Worm (Caenorhabditis elegans): Measurements from ENCODE around the gene ampd-1.
A peak's percentile ranks its signal among the peaks of the same experiment; 100 is the strongest.

The ampd-1 gene

DNA sequence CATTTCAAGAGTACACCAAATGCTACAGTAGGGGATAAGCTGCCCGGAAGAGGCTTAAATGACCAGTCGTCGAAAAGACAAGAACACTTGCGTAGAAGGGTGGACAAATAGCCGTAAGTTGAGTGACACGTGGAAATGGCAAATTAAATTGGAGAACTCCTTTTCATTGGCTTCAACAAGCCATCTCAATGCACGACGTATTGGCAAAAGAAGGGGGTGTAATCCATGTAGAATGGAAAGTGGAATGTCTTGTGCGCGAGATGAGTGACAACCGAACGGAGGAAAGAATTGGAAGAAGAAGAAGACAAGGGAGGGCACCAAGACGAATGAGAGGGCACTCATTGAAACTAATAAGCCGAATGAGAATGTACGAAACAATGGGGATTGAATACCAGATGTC lies 25.5 kb downstream of the ampd-1 start:
- TF ChIP-seq ceh-31 (tag; optimal IDR thresholded peaks at IDR 0.05) (peak; percentile 38), hlh-13 (GFP tag; optimal IDR thresholded peaks at IDR 0.05) (no peak), unc-55 (GFP tag; optimal IDR thresholded peaks at IDR 0.05) (peak; percentile 63), ceh-9 (tag; optimal IDR thresholded peaks at IDR 0.05) (no peak), unc-42 (tag; optimal IDR thresholded peaks at IDR 0.05) (peak; percentile 36)

DNA sequence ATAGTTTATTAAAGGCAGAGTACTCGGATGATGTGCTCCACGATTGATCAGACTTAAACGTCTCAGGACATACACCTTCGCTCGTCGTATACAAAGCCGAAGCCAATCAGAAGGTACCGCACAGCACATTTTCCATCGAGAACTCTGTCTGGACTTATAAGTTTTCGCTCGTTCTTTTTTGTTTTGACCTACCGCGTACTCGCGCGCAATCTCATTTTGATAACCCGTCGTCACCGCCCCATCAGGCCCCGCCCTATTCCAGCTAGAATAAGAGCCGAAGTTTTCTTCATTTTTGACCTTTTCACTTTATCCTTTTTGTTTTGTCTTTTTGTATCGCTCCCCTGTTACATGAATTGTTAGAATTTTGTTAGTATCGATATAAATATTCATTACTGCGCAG lies 26.5 kb downstream of the ampd-1 start, which contains the start of gene EGAP2.2:
Gene EGAP2.2 (plus strand): TSS at position 301 of the 400 bp plus-strand sequence.
- TF ChIP-seq sox-2 (GFP tag; IDR thresholded peaks at IDR 0.05), result no peak
- TF ChIP-seq pha-2 (tag; optimal IDR thresholded peaks at IDR 0.05), result no peak
- TF ChIP-seq ceh-30 (tag; optimal IDR thresholded peaks at IDR 0.05), result no peak
- TF ChIP-seq nfya-1 (tag; optimal IDR thresholded peaks at IDR 0.05), result no peak
- TF ChIP-seq odd-2 (tag; optimal IDR thresholded peaks at IDR 0.05), result no peak
- TF ChIP-seq elt-2 (tag; optimal IDR thresholded peaks at IDR 0.05), result no peak
- TF ChIP-seq pag-3 (tag; optimal IDR thresholded peaks at IDR 0.05; ENCODE audit: borderline replicate concordance), result no peak
- TF ChIP-seq ztf-16 (tag; optimal IDR thresholded peaks at IDR 0.05), result no peak

DNA sequence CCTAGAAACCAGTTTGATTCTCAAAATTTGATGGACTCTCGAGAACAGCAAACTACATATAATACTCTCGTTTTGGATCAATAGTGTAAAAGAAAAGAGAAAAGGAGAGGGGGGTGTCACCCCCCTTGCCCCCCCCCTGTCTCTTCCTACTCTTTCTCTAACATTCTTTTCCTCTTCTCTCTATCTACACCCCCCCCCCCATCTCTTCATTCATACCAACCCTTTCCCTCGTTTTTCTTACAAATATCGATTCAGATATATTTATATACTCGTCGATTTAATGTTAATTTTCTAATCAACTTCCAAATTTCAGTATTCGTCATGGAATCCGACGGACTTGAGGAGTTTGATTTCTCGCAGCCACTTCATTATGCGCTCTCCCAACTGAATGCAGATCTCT lies 28.0 kb downstream of the ampd-1 start, which contains the start of gene EGAP2.1:
Gene EGAP2.1 (plus strand): TSS at position 301 of the 400 bp plus-strand sequence.
- TF ChIP-seq ref-2 (tag; optimal IDR thresholded peaks at IDR 0.05) (no peak), hlh-13 (GFP tag; optimal IDR thresholded peaks at IDR 0.05) (no peak), gmeb-2 (tag; optimal IDR thresholded peaks at IDR 0.05) (no peak), hlh-15 (tag; optimal IDR thresholded peaks at IDR 0.05) (no peak), unc-86 (tag; optimal IDR thresholded peaks at IDR 0.05) (no peak), ceh-24 (tag; optimal IDR thresholded peaks at IDR 0.05) (no peak)

DNA sequence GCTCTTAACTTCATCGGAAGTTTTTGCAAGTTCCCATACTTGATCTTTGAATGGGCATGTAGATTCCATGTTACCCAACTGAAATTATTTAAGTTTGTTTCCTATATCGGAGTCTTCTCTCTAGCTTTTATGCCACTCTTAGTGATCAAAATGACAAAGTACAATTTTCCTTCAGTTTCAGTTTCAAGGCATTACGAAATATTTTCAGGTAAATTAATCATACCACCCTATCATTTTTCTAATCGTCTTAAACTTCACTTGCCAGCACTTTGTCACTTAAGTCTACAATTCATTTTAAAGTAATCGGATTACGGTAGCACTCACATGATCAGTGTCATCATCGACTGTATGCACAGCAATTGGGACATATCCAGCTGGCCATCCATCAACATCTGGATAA lies 31.6 kb downstream of the ampd-1 start:
- TF ChIP-seq ceh-22 (tag; optimal IDR thresholded peaks at IDR 0.05) (no peak), ceh-48 (tag; optimal IDR thresholded peaks at IDR 0.05) (no peak), elt-2 (tag; optimal IDR thresholded peaks at IDR 0.05) (no peak), ttx-3 (tag; optimal IDR thresholded peaks at IDR 0.05) (no peak), nfya-1 (tag; optimal IDR thresholded peaks at IDR 0.05) (no peak), fax-1 (tag; optimal IDR thresholded peaks at IDR 0.05) (no peak), pqm-1 (tag; optimal IDR thresholded peaks at IDR 0.05) (no peak), hlh-8 (tag; optimal IDR thresholded peaks at IDR 0.05) (no peak), tbx-2 (tag; optimal IDR thresholded peaks at IDR 0.05) (no peak), ztf-16 (tag; optimal IDR thresholded peaks at IDR 0.05) (no peak), pax-1 (tag; optimal IDR thresholded peaks at IDR 0.05) (no peak), unc-3 (GFP tag; conservative IDR thresholded peaks at IDR 0.05) (no peak), unc-3 (tag; optimal IDR thresholded peaks at IDR 0.05) (no peak), syd-9 (tag; optimal IDR thresholded peaks at IDR 0.05) (no peak), dmd-4 (tag; optimal IDR thresholded peaks at IDR 0.05; ENCODE audit: borderline replicate concordance) (no peak), hlh-30 (tag; optimal IDR thresholded peaks at IDR 0.05; ENCODE audit: insufficient read depth) (no peak)

DNA sequence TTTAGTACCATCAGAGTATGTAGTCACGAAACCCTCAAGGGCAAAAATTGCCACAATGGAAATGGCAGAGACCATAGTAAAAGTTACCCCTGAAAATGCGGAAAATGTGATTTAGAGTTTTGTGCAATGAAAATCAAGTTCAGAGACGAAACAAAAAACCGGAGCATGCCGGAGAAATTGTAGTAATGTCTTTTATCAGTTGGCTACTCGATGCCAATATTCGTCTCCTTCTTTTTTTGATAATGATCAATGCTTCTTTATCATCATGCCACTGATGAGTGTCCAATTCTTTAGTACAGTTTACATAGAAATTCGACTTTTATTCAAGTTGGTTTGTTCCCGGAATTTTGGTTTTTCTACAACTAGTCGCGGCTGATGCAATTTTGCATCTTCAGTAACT lies 32.6 kb downstream of the ampd-1 start, which contains the start of gene pho-1:
Gene pho-1 (minus strand): TSS at position 89 of the 400 bp plus-strand sequence.
- TF ChIP-seq C38D4.7 (GFP tag; optimal IDR thresholded peaks at IDR 0.05), result no peak
- TF ChIP-seq Y22D7AL.16 (tag; optimal IDR thresholded peaks at IDR 0.05), result no peak
- no peak for TF ChIP-seq ceh-24 (tag; optimal IDR thresholded peaks at IDR 0.05)
- TF ChIP-seq ref-2 (tag; optimal IDR thresholded peaks at IDR 0.05), result no peak
- no peak for TF ChIP-seq ceh-34 (tag; optimal IDR thresholded peaks at IDR 0.05)
- TF ChIP-seq rnt-1 (tag; optimal IDR thresholded peaks at IDR 0.05), result no peak
- TF ChIP-seq ttx-3 (tag; optimal IDR thresholded peaks at IDR 0.05), result no peak
- TF ChIP-seq dmd-4 (tag; optimal IDR thresholded peaks at IDR 0.05; ENCODE audit: borderline replicate concordance), result no peak
- TF ChIP-seq unc-42 (tag; optimal IDR thresholded peaks at IDR 0.05), result no peak
- TF ChIP-seq ceh-30 (tag; optimal IDR thresholded peaks at IDR 0.05), result no peak
- TF ChIP-seq pros-1 (tag; optimal IDR thresholded peaks at IDR 0.05), result no peak
- TF ChIP-seq hlh-13 (GFP tag; optimal IDR thresholded peaks at IDR 0.05), result no peak
- TF ChIP-seq fkh-10 (GFP tag; optimal IDR thresholded peaks at IDR 0.05), result no peak
- no peak for TF ChIP-seq syd-9 (tag; optimal IDR thresholded peaks at IDR 0.05)
- no peak for TF ChIP-seq unc-3 (GFP tag; conservative IDR thresholded peaks at IDR 0.05)
- no peak for TF ChIP-seq unc-3 (tag; optimal IDR thresholded peaks at IDR 0.05)
- no peak for TF ChIP-seq elt-4 (tag; optimal IDR thresholded peaks at IDR 0.05)

Data from whole organism, late embryonic.